Worm (Caenorhabditis elegans) whole organism, midembryonic: ENCODE measurements around the gene Y37H2C.4.

ENCODE experiments used
- T22C8.4 ChIP-seq: fragments of 200-800 bp; sonication (Bioruptor generic); IDR thresholded peaks from 2 replicates; pipeline ENCODE4 v1.3.6; 2022; ENCODE audit warnings: missing genetic modification characterization, missing compliant biosample characterization
- klf-2 ChIP-seq: fragments of 200-800 bp; sonication (Bioruptor generic); conservative IDR thresholded peaks from 2 replicates; pipeline ENCODE4 v1.3.6; 2022; ENCODE audit warnings: missing genetic modification reagents, missing genetic modification characterization, missing compliant biosample characterization
- ztf-29 ChIP-seq: fragments of 200-800 bp; sonication (Bioruptor generic); IDR thresholded peaks from 2 replicates; pipeline ENCODE4 v1.3.6; 2022; ENCODE audit warnings: missing genetic modification reagents, missing genetic modification characterization, missing compliant biosample characterization

DNA sequence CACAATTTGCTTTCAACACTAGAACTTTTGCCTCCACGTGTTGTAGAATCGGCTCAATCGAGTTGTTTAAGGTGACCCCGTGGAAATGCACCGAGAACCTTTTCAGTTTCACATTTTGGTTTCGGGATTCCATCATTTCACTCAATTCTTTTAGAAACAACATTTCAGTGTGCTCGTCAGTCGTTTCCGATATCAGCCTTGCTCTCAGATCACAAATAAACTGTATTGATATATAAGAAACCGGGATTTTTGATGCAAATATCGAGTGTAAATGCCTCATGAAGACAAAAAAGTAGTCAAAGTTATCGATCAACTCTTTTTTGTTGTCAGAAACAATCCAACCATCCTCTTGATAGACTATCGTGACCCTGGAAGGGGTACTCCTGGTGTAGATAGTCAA lies 5.0 kb upstream of the Y37H2C.4 start:
- TF ChIP-seq ztf-29 (no peak), klf-2 (GFP tag; lab: Robert Waterston, UW) (no peak), T22C8.4 (GFP tag; lab: Robert Waterston, UW) (no peak)
